Worm (Caenorhabditis elegans) whole organism, midembryonic: ENCODE results near the gene srh-33.

Experiments
- T22C8.4 ChIP-seq: fragments of 200-800 bp; sonication (Bioruptor generic); IDR thresholded peaks from 2 replicates; pipeline ENCODE4 v1.3.6; 2022; ENCODE audit warnings: missing genetic modification characterization, missing compliant biosample characterization
- cog-1 ChIP-seq: sonication (generic microtip); optimal IDR thresholded peaks from 2 replicates; lab custom pipeline; 2016; ENCODE audit warnings: missing genetic modification characterization, missing compliant biosample characterization
- flt-1 ChIP-seq: fragments of 200-800 bp; sonication (Bioruptor generic); IDR thresholded peaks from 2 replicates; pipeline ENCODE4 v1.3.6; 2022; ENCODE audit warnings: missing genetic modification characterization, missing compliant biosample characterization
- klf-2 ChIP-seq: fragments of 200-800 bp; sonication (Bioruptor generic); conservative IDR thresholded peaks from 2 replicates; pipeline ENCODE4 v1.3.6; 2022; ENCODE audit warnings: missing genetic modification reagents, missing genetic modification characterization, missing compliant biosample characterization
- med-1 ChIP-seq: sonication (generic microtip); optimal IDR thresholded peaks from 2 replicates; lab custom pipeline; 2017; ENCODE audit warnings: missing genetic modification characterization, mild to moderate bottlenecking, missing compliant biosample characterization, antibody characterized with exemption, missing genetic modification reagents; ENCODE audit not compliant: insufficient read depth
- ref-1 ChIP-seq: fragments of 200-800 bp; sonication (Bioruptor generic); conservative IDR thresholded peaks from 2 replicates; pipeline ENCODE4 v1.3.6; 2022; ENCODE audit warnings: missing genetic modification reagents, missing genetic modification characterization, missing compliant biosample characterization
- tab-1 ChIP-seq: fragments of 200-800 bp; sonication (Bioruptor generic); IDR thresholded peaks from 2 replicates; pipeline ENCODE4 v1.3.6; 2022; ENCODE audit warnings: missing genetic modification characterization, missing compliant biosample characterization
- ztf-23 ChIP-seq: fragments of 200-800 bp; sonication (Bioruptor generic); IDR thresholded peaks from 2 replicates; pipeline ENCODE4 v1.3.6; 2022; ENCODE audit warnings: missing genetic modification reagents, missing genetic modification characterization, missing compliant biosample characterization
- ztf-29 ChIP-seq: fragments of 200-800 bp; sonication (Bioruptor generic); IDR thresholded peaks from 2 replicates; pipeline ENCODE4 v1.3.6; 2022; ENCODE audit warnings: missing genetic modification reagents, missing genetic modification characterization, missing compliant biosample characterization

srh-33 gene

ce11 chrV:477664-478212, 34.6 kb upstream of the srh-33 start, which contains the start of gene nhr-55:
Gene nhr-55, plus strand, starts transcription at chrV:478162.
- TF ChIP-seq klf-2 (GFP tag; lab: Robert Waterston, UW): no peak
- no peak for TF ChIP-seq flt-1 (GFP tag; lab: Robert Waterston, UW)
- TF ChIP-seq ztf-23 (GFP tag; lab: Robert Waterston, UW): no peak
- TF ChIP-seq T22C8.4 (GFP tag; lab: Robert Waterston, UW): no peak
- no peak for TF ChIP-seq cog-1 (tag; lab: Kevin White, UChicago)
- no peak for TF ChIP-seq ztf-29
- TF ChIP-seq tab-1 (GFP tag; lab: Robert Waterston, UW): no peak
- no peak for TF ChIP-seq med-1
- no peak for TF ChIP-seq ref-1

ce11 chrV:474516-474915, 31.4 kb upstream of the srh-33 start, which contains the start of gene nhr-99:
Gene nhr-99, plus strand, starts transcription at chrV:474778.
- TF ChIP-seq ztf-29: no peak

ce11 chrV:472589-472988, 29.5 kb upstream of the srh-33 start, which contains the start of gene srt-31:
Gene srt-31, plus strand, starts transcription at chrV:472889.
- TF ChIP-seq ztf-23 (GFP tag; lab: Robert Waterston, UW) (no peak), flt-1 (GFP tag; lab: Robert Waterston, UW) (no peak), tab-1 (GFP tag; lab: Robert Waterston, UW) (no peak), klf-2 (GFP tag; lab: Robert Waterston, UW) (no peak), ref-1 (no peak), T22C8.4 (GFP tag; lab: Robert Waterston, UW) (no peak)

- TF ChIP-seq T22C8.4 (GFP tag; lab: Robert Waterston, UW) (no peak), med-1 (no peak), ref-1 (no peak), cog-1 (tag; lab: Kevin White, UChicago) (no peak), klf-2 (GFP tag; lab: Robert Waterston, UW) (no peak), ztf-29 (no peak), flt-1 (GFP tag; lab: Robert Waterston, UW) (no peak), tab-1 (GFP tag; lab: Robert Waterston, UW) (no peak), ztf-23 (GFP tag; lab: Robert Waterston, UW) (no peak)
Measured at ce11 chrV:468460-468859, 25.4 kb upstream of the srh-33 start, which contains the start of gene srbc-57. Gene srbc-57, minus strand, starts transcription at chrV:468560.

- no peak for TF ChIP-seq ztf-23 (GFP tag; lab: Robert Waterston, UW)
- TF ChIP-seq ztf-29: no peak
- no peak for TF ChIP-seq med-1
- no peak for TF ChIP-seq tab-1 (GFP tag; lab: Robert Waterston, UW)
- no peak for TF ChIP-seq flt-1 (GFP tag; lab: Robert Waterston, UW)
- TF ChIP-seq T22C8.4 (GFP tag; lab: Robert Waterston, UW): no peak
Measured at ce11 chrV:467507-467906, 24.4 kb upstream of the srh-33 start.

ce11 chrV:465355-465754, 22.3 kb upstream of the srh-33 start:
- no peak for TF ChIP-seq flt-1 (GFP tag; lab: Robert Waterston, UW)
- TF ChIP-seq cog-1 (tag; lab: Kevin White, UChicago): no peak
- no peak for TF ChIP-seq ref-1
- TF ChIP-seq med-1: no peak
- no peak for TF ChIP-seq klf-2 (GFP tag; lab: Robert Waterston, UW)
- no peak for TF ChIP-seq ztf-29
- no peak for TF ChIP-seq ztf-23 (GFP tag; lab: Robert Waterston, UW)
- TF ChIP-seq tab-1 (GFP tag; lab: Robert Waterston, UW): no peak
- no peak for TF ChIP-seq T22C8.4 (GFP tag; lab: Robert Waterston, UW)

- TF ChIP-seq tab-1 (GFP tag; lab: Robert Waterston, UW) (no peak), med-1 (no peak), ztf-23 (GFP tag; lab: Robert Waterston, UW) (no peak), T22C8.4 (GFP tag; lab: Robert Waterston, UW) (no peak), klf-2 (GFP tag; lab: Robert Waterston, UW) (no peak), flt-1 (GFP tag; lab: Robert Waterston, UW) (no peak), ztf-29 (no peak), ref-1 (no peak), cog-1 (tag; lab: Kevin White, UChicago) (no peak)
Measured at ce11 chrV:464800-465199, 21.7 kb upstream of the srh-33 start, which contains the start of gene nhr-201. Gene nhr-201, plus strand, starts transcription at chrV:464828.

ce11 chrV:462263-462662, 19.2 kb upstream of the srh-33 start, which contains the start of gene nhr-202:
Gene nhr-202, plus strand, starts transcription at chrV:462588.
- no peak for TF ChIP-seq klf-2 (GFP tag; lab: Robert Waterston, UW)
- TF ChIP-seq ref-1: no peak
- no peak for TF ChIP-seq flt-1 (GFP tag; lab: Robert Waterston, UW)
- no peak for TF ChIP-seq ztf-23 (GFP tag; lab: Robert Waterston, UW)
- no peak for TF ChIP-seq T22C8.4 (GFP tag; lab: Robert Waterston, UW)
- TF ChIP-seq ztf-29: no peak
- TF ChIP-seq tab-1 (GFP tag; lab: Robert Waterston, UW): no peak
- no peak for TF ChIP-seq cog-1 (tag; lab: Kevin White, UChicago)
- no peak for TF ChIP-seq med-1

- TF ChIP-seq cog-1 (tag; lab: Kevin White, UChicago) (no peak), T22C8.4 (GFP tag; lab: Robert Waterston, UW) (no peak), tab-1 (GFP tag; lab: Robert Waterston, UW) (no peak), med-1 (no peak), ztf-29 (no peak), ztf-23 (GFP tag; lab: Robert Waterston, UW) (no peak)
Measured at ce11 chrV:459464-459863, 16.4 kb upstream of the srh-33 start, which contains the start of gene nhr-203. Gene nhr-203, plus strand, starts transcription at chrV:459795.

ce11 chrV:457839-458238, 14.7 kb upstream of the srh-33 start:
- no peak for TF ChIP-seq med-1
- TF ChIP-seq ref-1: no peak
- TF ChIP-seq cog-1 (tag; lab: Kevin White, UChicago): no peak
- TF ChIP-seq ztf-23 (GFP tag; lab: Robert Waterston, UW): no peak
- no peak for TF ChIP-seq T22C8.4 (GFP tag; lab: Robert Waterston, UW)
- no peak for TF ChIP-seq ztf-29
- no peak for TF ChIP-seq klf-2 (GFP tag; lab: Robert Waterston, UW)
